Worm (Caenorhabditis elegans): Measurements from ENCODE around the gene srbc-37.

Gene srbc-37

DNA sequence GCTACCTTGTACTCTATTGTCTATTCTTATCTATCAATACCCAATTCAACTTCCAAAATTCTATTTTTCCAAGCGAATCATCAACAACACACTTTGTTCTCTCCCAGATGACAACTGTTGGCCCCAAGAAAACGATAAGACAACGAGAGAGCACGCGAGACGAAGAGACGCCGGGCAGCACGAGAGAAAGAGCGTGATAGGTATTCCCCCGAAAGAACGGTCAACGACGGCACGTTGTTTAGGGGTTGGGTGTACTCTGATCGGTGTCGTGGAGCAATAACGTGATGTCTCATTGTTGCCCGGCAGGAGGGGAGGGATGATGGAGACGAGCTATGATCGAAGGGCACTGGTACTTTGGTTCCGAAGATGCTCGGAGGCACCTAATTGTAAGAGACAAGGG lies 29.0 kb downstream of the srbc-37 start (continued):
- TF ChIP-seq nhr-80 (tag; optimal IDR thresholded peaks at IDR 0.05) = peak; percentile 97
- TF ChIP-seq repo-1 (tag; optimal IDR thresholded peaks at IDR 0.05) = peak; percentile 78
- peak; percentile 75; the same call in 1 of the 2 replicates for TF ChIP-seq Y53G8AR.9 (GFP tag; conservative IDR thresholded peaks at IDR 0.05)
- TF ChIP-seq madf-6 (GFP tag; IDR thresholded peaks at IDR 0.05) = 0 out of 2 replicates have a peak, but pooled peaks have one; percentile 31
- no peak for TF ChIP-seq hmg-20 (GFP tag; IDR thresholded peaks at IDR 0.05)
- no peak for TF ChIP-seq hlh-26 (GFP tag; conservative IDR thresholded peaks at IDR 0.05)
- no peak for TF ChIP-seq rec-8 (tag; optimal IDR thresholded peaks at IDR 0.05)
- peak; percentile 84 for TF ChIP-seq tlf-1 (GFP tag; optimal IDR thresholded peaks at IDR 0.05)
- no peak for TF ChIP-seq ccch-3 (GFP tag; optimal IDR thresholded peaks at IDR 0.05)
- TF ChIP-seq sptf-2 (GFP tag; optimal IDR thresholded peaks at IDR 0.05) = no peak
- TF ChIP-seq efl-1 (GFP tag; optimal IDR thresholded peaks at IDR 0.05) = no peak
- no peak for TF ChIP-seq attf-6 (GFP tag; IDR thresholded peaks at IDR 0.05)
- TF ChIP-seq snpc-1.3 (tag; optimal IDR thresholded peaks at IDR 0.05; ENCODE audit: insufficient read depth) = no peak
- TF ChIP-seq bed-1 (GFP tag; IDR thresholded peaks at IDR 0.05) = no peak
- peak; percentile 81 for TF ChIP-seq zfh-2 (GFP tag; conservative IDR thresholded peaks at IDR 0.05)
- TF ChIP-seq aptf-2 (GFP tag; conservative IDR thresholded peaks at IDR 0.05) = no peak
- TF ChIP-seq ztf-25 (GFP tag; IDR thresholded peaks at IDR 0.05) = no peak
- no peak for TF ChIP-seq ceh-40 (GFP tag; IDR thresholded peaks at IDR 0.05)
- no peak for TF ChIP-seq C17E4.6 (GFP tag; IDR thresholded peaks at IDR 0.05)
- TF ChIP-seq athp-1 (tag; optimal IDR thresholded peaks at IDR 0.05) = peak; percentile 18
- peak; percentile 77 for TF ChIP-seq pbrm-1 (GFP tag; IDR thresholded peaks at IDR 0.05)
- no peak for TF ChIP-seq hrde-1 (tag; optimal IDR thresholded peaks at IDR 0.05; ENCODE audit: borderline replicate concordance)
- peak; percentile 73 for TF ChIP-seq lin-26 (GFP tag; IDR thresholded peaks at IDR 0.05)
- peak; percentile 67 for TF ChIP-seq egrh-3 (GFP tag; IDR thresholded peaks at IDR 0.05)
- TF ChIP-seq C06A6.2 (GFP tag; conservative IDR thresholded peaks at IDR 0.05) = peak; percentile 84
- TF ChIP-seq B0336.3 (GFP tag; IDR thresholded peaks at IDR 0.05) = peak; percentile 96
- TF ChIP-seq hsf-1 (GFP tag; IDR thresholded peaks at IDR 0.05) = no peak
- no peak for TF ChIP-seq snpc-1.1 (tag; optimal IDR thresholded peaks at IDR 0.05; ENCODE audit: insufficient read depth)
- TF ChIP-seq madf-3 (GFP tag; IDR thresholded peaks at IDR 0.05) = peak; percentile 64; the same call in 1 of the 2 replicates
- peak; percentile 32 for TF ChIP-seq B0035.1 (tag; optimal IDR thresholded peaks at IDR 0.05)
- TF ChIP-seq B0019.2 (GFP tag; conservative IDR thresholded peaks at IDR 0.05) = no peak
- no peak for TF ChIP-seq nhr-27 (tag; optimal IDR thresholded peaks at IDR 0.05)
- TF ChIP-seq snpc-3.4 (tag; optimal IDR thresholded peaks at IDR 0.05) = no peak
- TF ChIP-seq ceh-27 (GFP tag; optimal IDR thresholded peaks at IDR 0.05) = peak; percentile 41
- TF ChIP-seq ets-4 (GFP tag; optimal IDR thresholded peaks at IDR 0.05) = peak; percentile 84
- TF ChIP-seq ztf-22 (GFP tag; optimal IDR thresholded peaks at IDR 0.05) = peak; percentile 93
- no peak for TF ChIP-seq aptf-3 (GFP tag; IDR thresholded peaks at IDR 0.05)
- no peak for TF ChIP-seq F10E7.11 (tag; optimal IDR thresholded peaks at IDR 0.05)
- no peak for TF ChIP-seq T26A5.8 (tag; optimal IDR thresholded peaks at IDR 0.05)
- no peak for TF ChIP-seq F57A8.1 (GFP tag; optimal IDR thresholded peaks at IDR 0.05)
- TF ChIP-seq akir-1 (GFP tag; optimal IDR thresholded peaks at IDR 0.05) = no peak
- TF ChIP-seq sdz-38 (tag; optimal IDR thresholded peaks at IDR 0.05) = no peak
- TF ChIP-seq dpl-1 (GFP tag; optimal IDR thresholded peaks at IDR 0.05) = no peak
- peak; percentile 74; the same call in 1 of the 2 replicates for TF ChIP-seq Y95B8A.8 (GFP tag; IDR thresholded peaks at IDR 0.05)
- TF ChIP-seq let-526 (GFP tag; IDR thresholded peaks at IDR 0.05) = peak; percentile 96
- peak; percentile 61 for TF ChIP-seq lin-54 (GFP tag; optimal IDR thresholded peaks at IDR 0.05)
- TF ChIP-seq atf-7 (tag; optimal IDR thresholded peaks at IDR 0.05) = peak; percentile 93
- TF ChIP-seq dpff-1 (tag; optimal IDR thresholded peaks at IDR 0.05) = no peak
- no peak for TF ChIP-seq ztf-3 (GFP tag; optimal IDR thresholded peaks at IDR 0.05)
